Worm (Caenorhabditis elegans) whole organism, young adult: Measurements from ENCODE around the gene srw-73.

ENCODE experiments used
- B0336.3 ChIP-seq: fragments of 200-800 bp; sonication (Bioruptor generic); IDR thresholded peaks from 2 replicates; pipeline ENCODE4 v1.3.6; 2022; ENCODE audit warnings: missing genetic modification characterization, missing compliant biosample characterization
- D2030.7 ChIP-seq: fragments of 200-800 bp; sonication (Bioruptor generic); IDR thresholded peaks from 2 replicates; pipeline ENCODE4 v1.3.6; 2022; ENCODE audit warnings: missing genetic modification reagents, missing genetic modification characterization, missing compliant biosample characterization
- K11D2.4 ChIP-seq: fragments of 200-800 bp; sonication (Bioruptor generic); IDR thresholded peaks from 2 replicates; pipeline ENCODE4 v1.3.6; 2022; ENCODE audit warnings: missing genetic modification reagents, missing genetic modification characterization, missing compliant biosample characterization
- Y53G8AR.9 ChIP-seq: fragments of 200-800 bp; sonication (Bioruptor generic); conservative IDR thresholded peaks from 2 replicates; pipeline ENCODE4 v1.3.6; 2022; ENCODE audit warnings: missing genetic modification reagents, missing genetic modification characterization, missing compliant biosample characterization
- Y56A3A.18 ChIP-seq: fragments of 200-800 bp; sonication (Bioruptor generic); IDR thresholded peaks from 2 replicates; pipeline ENCODE4 v1.3.6; 2022; ENCODE audit warnings: missing genetic modification reagents, missing genetic modification characterization, missing compliant biosample characterization
- Y79H2A.3 ChIP-seq: fragments of 200-800 bp; sonication (Bioruptor generic); conservative IDR thresholded peaks from 2 replicates; pipeline ENCODE4 v1.3.6; 2022; ENCODE audit warnings: missing genetic modification reagents, missing genetic modification characterization, missing compliant biosample characterization
- Y95B8A.8 ChIP-seq: fragments of 200-800 bp; sonication (Bioruptor generic); IDR thresholded peaks from 2 replicates; pipeline ENCODE4 v1.3.6; 2022; ENCODE audit warnings: missing genetic modification reagents, missing genetic modification characterization, missing compliant biosample characterization
- akir-1 ChIP-seq: fragments of 200-800 bp; sonication (Bioruptor generic); optimal IDR thresholded peaks from 2 replicates; lab custom pipeline; 2018; ENCODE audit warnings: mild to moderate bottlenecking, missing genetic modification characterization, moderate library complexity, missing compliant biosample characterization
- aptf-3 ChIP-seq: fragments of 200-800 bp; sonication (Bioruptor generic); IDR thresholded peaks from 2 replicates; pipeline ENCODE4 v1.3.6; 2022; ENCODE audit warnings: missing genetic modification characterization, missing compliant biosample characterization
- attf-3 ChIP-seq: fragments of 200-800 bp; sonication (Bioruptor generic); conservative IDR thresholded peaks from 2 replicates; pipeline ENCODE4 v1.3.6; 2022; ENCODE audit warnings: missing genetic modification reagents, missing genetic modification characterization, missing compliant biosample characterization
- attf-6 ChIP-seq: fragments of 200-800 bp; sonication (Bioruptor generic); IDR thresholded peaks from 2 replicates; pipeline ENCODE4 v1.3.6; 2022; ENCODE audit warnings: missing genetic modification reagents, missing genetic modification characterization, missing compliant biosample characterization
- cebp-2 ChIP-seq: fragments of 200-800 bp; sonication (Bioruptor generic); IDR thresholded peaks from 2 replicates; pipeline ENCODE4 v1.3.6; 2022; ENCODE audit warnings: missing genetic modification characterization, missing compliant biosample characterization
- ceh-27 ChIP-seq: fragments of 200-800 bp; sonication (Bioruptor generic); optimal IDR thresholded peaks from 2 replicates; lab custom pipeline; 2018; ENCODE audit warnings: mild to moderate bottlenecking, missing genetic modification characterization, moderate library complexity, missing compliant biosample characterization
- ceh-58 ChIP-seq: fragments of 200-800 bp; sonication (Bioruptor generic); IDR thresholded peaks from 2 replicates; pipeline ENCODE4 v1.3.6; 2022; ENCODE audit warnings: missing genetic modification characterization, missing compliant biosample characterization
- ceh-79 ChIP-seq: sonication (generic microtip); optimal IDR thresholded peaks from 2 replicates; lab custom pipeline; 2017; ENCODE audit warnings: mild to moderate bottlenecking, missing genetic modification characterization, missing compliant biosample characterization
- ceh-91 ChIP-seq: fragments of 200-800 bp; sonication (Bioruptor generic); IDR thresholded peaks from 2 replicates; pipeline ENCODE4 v1.3.6; 2022; ENCODE audit warnings: missing genetic modification reagents, missing genetic modification characterization, missing compliant biosample characterization
- dpff-1 ChIP-seq: sonication (generic microtip); optimal IDR thresholded peaks from 2 replicates; lab custom pipeline; 2017; ENCODE audit warnings: mild to moderate bottlenecking, missing genetic modification characterization, missing compliant biosample characterization
- egrh-3 ChIP-seq: fragments of 200-800 bp; sonication (Bioruptor generic); IDR thresholded peaks from 2 replicates; pipeline ENCODE4 v1.3.6; 2022; ENCODE audit warnings: missing genetic modification reagents, missing genetic modification characterization, missing compliant biosample characterization
- ekl-4 ChIP-seq: fragments of 200-800 bp; sonication (Bioruptor generic); IDR thresholded peaks from 2 replicates; pipeline ENCODE4 v1.3.6; 2022; ENCODE audit warnings: missing genetic modification reagents, missing genetic modification characterization, missing compliant biosample characterization
- ets-4 ChIP-seq: fragments of 200-800 bp; sonication (Bioruptor generic); optimal IDR thresholded peaks from 2 replicates; lab custom pipeline; 2018; ENCODE audit warnings: mild to moderate bottlenecking, missing genetic modification characterization, missing compliant biosample characterization
- him-1 ChIP-seq: sonication (generic microtip); optimal IDR thresholded peaks from 2 replicates; lab custom pipeline; 2016; ENCODE audit warnings: missing genotype, missing genetic modification reagents, missing genetic modification characterization, missing compliant biosample characterization
- hlh-26 ChIP-seq: fragments of 200-800 bp; sonication (Bioruptor generic); conservative IDR thresholded peaks from 2 replicates; pipeline ENCODE4 v1.3.6; 2022; ENCODE audit warnings: missing genetic modification reagents, missing genetic modification characterization, missing compliant biosample characterization
- hmg-20 ChIP-seq: fragments of 200-800 bp; sonication (Bioruptor generic); IDR thresholded peaks from 2 replicates; pipeline ENCODE4 v1.3.6; 2022; ENCODE audit warnings: missing genetic modification reagents, missing genetic modification characterization, missing compliant biosample characterization
- hsf-1 ChIP-seq: fragments of 200-800 bp; sonication (Bioruptor generic); IDR thresholded peaks from 2 replicates; pipeline ENCODE4 v1.3.6; 2022; ENCODE audit warnings: missing genetic modification reagents, missing genetic modification characterization, missing compliant biosample characterization
- lag-1 ChIP-seq: fragments of 200-800 bp; sonication (Bioruptor generic); IDR thresholded peaks from 2 replicates; pipeline ENCODE4 v1.3.6; 2022; ENCODE audit warnings: missing genetic modification reagents, missing genetic modification characterization, missing compliant biosample characterization
- lin-54 ChIP-seq: fragments of 200-800 bp; sonication (Bioruptor generic); optimal IDR thresholded peaks from 2 replicates; lab custom pipeline; 2018; ENCODE audit warnings: mild to moderate bottlenecking, missing genetic modification characterization, missing compliant biosample characterization
- lir-1 ChIP-seq: fragments of 200-800 bp; sonication (Bioruptor generic); conservative IDR thresholded peaks from 2 replicates; pipeline ENCODE4 v1.3.6; 2022; ENCODE audit warnings: missing genetic modification reagents, missing genetic modification characterization, missing compliant biosample characterization
- madf-10 ChIP-seq: sonication (generic microtip); optimal IDR thresholded peaks from 2 replicates; lab custom pipeline; 2016; ENCODE audit warnings: mild to moderate bottlenecking, missing genetic modification characterization, missing compliant biosample characterization
- madf-3 ChIP-seq: fragments of 200-800 bp; sonication (Bioruptor generic); IDR thresholded peaks from 2 replicates; pipeline ENCODE4 v1.3.6; 2022; ENCODE audit warnings: missing genetic modification reagents, missing genetic modification characterization, missing compliant biosample characterization
- madf-8 ChIP-seq: fragments of 200-800 bp; sonication (Bioruptor generic); conservative IDR thresholded peaks from 2 replicates; pipeline ENCODE4 v1.3.6; 2022; ENCODE audit warnings: missing genetic modification reagents, missing genetic modification characterization, missing compliant biosample characterization
- mcd-1 ChIP-seq: fragments of 200-800 bp; sonication (Bioruptor generic); IDR thresholded peaks from 2 replicates; pipeline ENCODE4 v1.3.6; 2022; ENCODE audit warnings: missing genetic modification reagents, missing genetic modification characterization, missing compliant biosample characterization
- nfya-1 ChIP-seq: sonication (generic microtip); optimal IDR thresholded peaks from 2 replicates; lab custom pipeline; 2017; ENCODE audit warnings: antibody characterized with exemption, missing compliant biosample characterization, missing genetic modification characterization, borderline replicate concordance; ENCODE audit not compliant: insufficient read depth
- nfya-2 ChIP-seq: fragments of 200-800 bp; sonication (Bioruptor generic); IDR thresholded peaks from 2 replicates; pipeline ENCODE4 v1.3.6; 2022; ENCODE audit warnings: missing genetic modification reagents, missing genetic modification characterization, missing compliant biosample characterization
- nhr-27 ChIP-seq: fragments of 200-800 bp; sonication (Bioruptor generic); optimal IDR thresholded peaks from 2 replicates; lab custom pipeline; 2018; ENCODE audit warnings: mild to moderate bottlenecking, missing genetic modification characterization, moderate library complexity, missing compliant biosample characterization
- nhr-80 ChIP-seq: sonication (generic microtip); optimal IDR thresholded peaks from 2 replicates; lab custom pipeline; 2016; ENCODE audit warnings: missing genetic modification characterization, missing compliant biosample characterization
- pbrm-1 ChIP-seq: fragments of 200-800 bp; sonication (Bioruptor generic); IDR thresholded peaks from 2 replicates; pipeline ENCODE4 v1.3.6; 2022; ENCODE audit warnings: missing genetic modification reagents, missing genetic modification characterization, missing compliant biosample characterization
- repo-1 ChIP-seq: sonication (generic microtip); optimal IDR thresholded peaks from 2 replicates; lab custom pipeline; 2017; ENCODE audit warnings: mild to moderate bottlenecking, missing genetic modification characterization, missing compliant biosample characterization
- rpc-1 ChIP-seq, 2 experiments: fragments of 150-350 bp in 1 of 2; sonication (generic microtip) in 1 of 2; optimal IDR thresholded peaks; 2 replicates each; lab custom pipeline; 2014 to 2018; ENCODE audit warnings: missing biosample characterization in 1 of 2, missing genetic modification characterization in 1 of 2, missing genetic modification reagents in 1 of 2, missing genotype in 1 of 2
- unc-130 ChIP-seq: sonication (generic microtip); optimal IDR thresholded peaks from 2 replicates; lab custom pipeline; 2016; ENCODE audit warnings: missing genetic modification reagents, missing genetic modification characterization, missing compliant biosample characterization
- zfh-2 ChIP-seq: fragments of 200-800 bp; sonication (Bioruptor generic); conservative IDR thresholded peaks from 2 replicates; pipeline ENCODE4 v1.3.6; 2022; ENCODE audit warnings: missing genetic modification reagents, missing genetic modification characterization, missing compliant biosample characterization
- ztf-18 ChIP-seq: sonication (generic microtip); optimal IDR thresholded peaks from 2 replicates; lab custom pipeline; 2016; ENCODE audit warnings: missing genotype, mild to moderate bottlenecking, missing genetic modification characterization, missing compliant biosample characterization

Gene srw-73

ce11 chrV:16595140-16595791, 6.9 kb upstream of the srw-73 start, which contains the start of gene cpl-1 (continued):
- TF ChIP-seq zfh-2 (GFP tag; lab: Robert Waterston, UW) (peak; percentile 69), lin-54 (GFP tag; lab: Kevin White, UChicago) (peak; percentile 39), Y79H2A.3 (GFP tag; lab: Robert Waterston, UW) (no peak)

- TF ChIP-seq lag-1 (GFP tag; lab: Robert Waterston, UW) (no peak), hmg-20 (GFP tag; lab: Robert Waterston, UW) (no peak), D2030.7 (GFP tag; lab: Robert Waterston, UW) (no peak), pbrm-1 (peak; percentile 25; the same call in 1 of the 2 replicates), K11D2.4 (GFP tag; lab: Robert Waterston, UW) (0 out of 2 replicates have a peak, but pooled peaks have one; percentile 8), ceh-79 (tag; lab: Kevin White, UChicago) (no peak), nhr-80 (tag; lab: Kevin White, UChicago) (peak; percentile 20)
Observed at ce11 chrV:16594514-16594913, 6.2 kb upstream of the srw-73 start.

ce11 chrV:16593792-16594059, 5.4 kb upstream of the srw-73 start:
- TF ChIP-seq mcd-1 (GFP tag; lab: Robert Waterston, UW) (peak; percentile 26; the same call in 1 of the 2 replicates), Y95B8A.8 (peak; percentile 44), cebp-2 (GFP tag; lab: Robert Waterston, UW) (peak; percentile 31; the same call in 1 of the 2 replicates), aptf-3 (GFP tag; lab: Robert Waterston, UW) (no peak), nfya-1 (no peak), ets-4 (no peak), repo-1 (tag; lab: Kevin White, UChicago) (peak; percentile 38), attf-6 (peak; percentile 27; the same call in 1 of the 2 replicates), B0336.3 (GFP tag; lab: Robert Waterston, UW) (0 out of 2 replicates have a peak, but pooled peaks have one; percentile 7), zfh-2 (GFP tag; lab: Robert Waterston, UW) (peak; percentile 85), ekl-4 (0 out of 2 replicates have a peak, but pooled peaks have one; percentile 22), dpff-1 (tag; lab: Kevin White, UChicago) (no peak), Y56A3A.18 (no peak), Y53G8AR.9 (GFP tag; lab: Robert Waterston, UW) (0 out of 2 replicates have a peak, but pooled peaks have one; percentile 45)

- TF ChIP-seq ceh-27 (GFP tag; lab: Kevin White, UChicago) (no peak), cebp-2 (GFP tag; lab: Robert Waterston, UW) (no peak), unc-130 (GFP tag; lab: Kevin White, UChicago) (no peak), nfya-2 (GFP tag; lab: Robert Waterston, UW) (no peak), ceh-91 (GFP tag; lab: Robert Waterston, UW) (no peak), him-1 (tag; lab: Kevin White, UChicago) (no peak), lir-1 (GFP tag; lab: Robert Waterston, UW) (no peak), nhr-80 (tag; lab: Kevin White, UChicago) (peak; percentile 0), rpc-1 (optimal IDR thresholded peaks at IDR 0.05; lab: Kevin White, UChicago) (no peak), rpc-1 (tag; optimal IDR thresholded peaks at IDR 0.05; lab: Kevin White, UChicago) (no peak), nhr-27 (tag; lab: Kevin White, UChicago) (no peak), ceh-79 (tag; lab: Kevin White, UChicago) (no peak), egrh-3 (GFP tag; lab: Robert Waterston, UW) (no peak), ceh-58 (GFP tag; lab: Robert Waterston, UW) (peak; percentile 1; the same call in 1 of the 2 replicates), hlh-26 (GFP tag; lab: Robert Waterston, UW) (no peak), ztf-18 (no peak), madf-3 (GFP tag; lab: Robert Waterston, UW) (no peak), madf-10 (tag; lab: Kevin White, UChicago) (no peak), attf-3 (GFP tag; lab: Robert Waterston, UW) (no peak), madf-8 (GFP tag; lab: Robert Waterston, UW) (no peak), hsf-1 (GFP tag; lab: Robert Waterston, UW) (peak; percentile 8; the same call in 1 of the 2 replicates), zfh-2 (GFP tag; lab: Robert Waterston, UW) (no peak), akir-1 (GFP tag; lab: Kevin White, UChicago) (no peak)
Observed at ce11 chrV:16592947-16593791, 4.8 kb upstream of the srw-73 start.
